Worm (Caenorhabditis elegans): Measurements from ENCODE around the gene Y38H6C.24.

- TF ChIP-seq odd-2 (tag; optimal IDR thresholded peaks at IDR 0.05) (no peak), sox-4 (tag; optimal IDR thresholded peaks at IDR 0.05) (no peak), unc-3 (GFP tag; conservative IDR thresholded peaks at IDR 0.05) (no peak), unc-3 (tag; optimal IDR thresholded peaks at IDR 0.05) (no peak), unc-55 (GFP tag; optimal IDR thresholded peaks at IDR 0.05) (no peak), pag-3 (tag; optimal IDR thresholded peaks at IDR 0.05; ENCODE audit: borderline replicate concordance) (no peak), fkh-10 (GFP tag; optimal IDR thresholded peaks at IDR 0.05) (no peak), nhr-232 (tag; optimal IDR thresholded peaks at IDR 0.05) (no peak), pros-1 (tag; optimal IDR thresholded peaks at IDR 0.05) (no peak), syd-9 (tag; optimal IDR thresholded peaks at IDR 0.05) (no peak), tbx-7 (tag; optimal IDR thresholded peaks at IDR 0.05) (no peak), che-1 (tag; optimal IDR thresholded peaks at IDR 0.05) (no peak)
Measured at ce11 chrV:20534072-20534471, 7.8 kb downstream of the Y38H6C.24 start, which contains the start of gene famh-161.
